Fruit fly (Drosophila melanogaster): ENCODE measurements around the gene CG4586.

- no peak for TF ChIP-seq usp (GFP tag; optimal IDR thresholded peaks at IDR 0.05)
- no peak for TF ChIP-seq CG8478 (optimal IDR thresholded peaks at IDR 0.05)
- TF ChIP-seq Dll (optimal IDR thresholded peaks at IDR 0.05): no peak
- no peak for TF ChIP-seq psq (optimal IDR thresholded peaks at IDR 0.05)
- TF ChIP-seq EcR (GFP tag; optimal IDR thresholded peaks at IDR 0.05): no peak
- peak; percentile 66 for TF ChIP-seq pan (optimal IDR thresholded peaks at IDR 0.05)
These were observed 45.3 kb downstream of the CG4586 start for dm6 chrX:7014931-7015428.
